Fruit fly (Drosophila melanogaster) whole organism, embryonic: ENCODE results near the gene Epp.

ENCODE experiments used
- Blimp-1 ChIP-seq: fragments of 200-800 bp; sonication (Bioruptor generic); optimal IDR thresholded peaks from 3 replicates; lab custom pipeline; 2018; ENCODE audit warnings: missing biosample characterization, missing genetic modification characterization, mild to moderate bottlenecking, moderate library complexity, missing genetic modification reagents
- CG12219 ChIP-seq: fragments of 200-800 bp; sonication (Bioruptor generic); optimal IDR thresholded peaks from 3 replicates; lab custom pipeline; 2018; ENCODE audit warnings: missing biosample characterization, mild to moderate bottlenecking, missing genetic modification characterization
- CG13123 ChIP-seq: fragments of 200-800 bp; sonication (Bioruptor generic); optimal IDR thresholded peaks from 2 replicates; lab custom pipeline; 2016; ENCODE audit warnings: missing biosample characterization, missing genetic modification characterization
- CG13424 ChIP-seq: fragments of 200-800 bp; sonication (Bioruptor generic); optimal IDR thresholded peaks from 2 replicates; lab custom pipeline; 2019; ENCODE audit warnings: missing biosample characterization, mild to moderate bottlenecking, missing genetic modification characterization, moderate library complexity
- CG13775 ChIP-seq: fragments of 200-800 bp; sonication (Bioruptor generic); optimal IDR thresholded peaks from 3 replicates; lab custom pipeline; 2017; ENCODE audit warnings: missing biosample characterization, mild to moderate bottlenecking, missing genetic modification characterization
- CG18011 ChIP-seq: fragments of 200-800 bp; sonication (Bioruptor generic); optimal IDR thresholded peaks from 2 replicates; lab custom pipeline; 2017; ENCODE audit warnings: missing biosample characterization, missing genetic modification characterization, mild to moderate bottlenecking, moderate library complexity, missing genotype
- CG18599 ChIP-seq: fragments of 200-800 bp; sonication (Bioruptor generic); optimal IDR thresholded peaks from 3 replicates; lab custom pipeline; 2017; ENCODE audit warnings: missing biosample characterization, missing genetic modification characterization, mild to moderate bottlenecking, moderate library complexity, missing genetic modification reagents
- CG18764 ChIP-seq: fragments of 200-800 bp; sonication (Bioruptor generic); optimal IDR thresholded peaks from 3 replicates; lab custom pipeline; 2016; ENCODE audit warnings: missing biosample characterization, missing genetic modification characterization
- CG2120 ChIP-seq: fragments of 200-800 bp; sonication (Bioruptor generic); optimal IDR thresholded peaks from 3 replicates; lab custom pipeline; 2016; ENCODE audit warnings: missing biosample characterization, missing genetic modification characterization
- CG3065 ChIP-seq: fragments of 200-800 bp; sonication (Bioruptor generic); optimal IDR thresholded peaks from 2 replicates; lab custom pipeline; 2016; ENCODE audit warnings: missing biosample characterization, missing genetic modification characterization
- CG31441 ChIP-seq: fragments of 200-800 bp; sonication (Bioruptor generic); IDR thresholded peaks from 2 replicates; pipeline ENCODE4 v1.3.6; 2022; ENCODE audit warnings: missing biosample characterization, missing genetic modification characterization
- CG32532 ChIP-seq: fragments of 200-800 bp; sonication (Bioruptor generic); IDR thresholded peaks from 2 replicates; pipeline ENCODE4 v1.3.6; 2022; ENCODE audit warnings: missing biosample characterization, missing genetic modification characterization
- CG33557 ChIP-seq: fragments of 200-800 bp; sonication (Bioruptor generic); optimal IDR thresholded peaks from 2 replicates; lab custom pipeline; 2019; ENCODE audit warnings: missing biosample characterization, mild to moderate bottlenecking, missing genetic modification characterization, moderate library complexity
- CG3407 ChIP-seq: fragments of 200-800 bp; sonication (Bioruptor generic); optimal IDR thresholded peaks from 2 replicates; lab custom pipeline; 2018; ENCODE audit warnings: missing biosample characterization, mild to moderate bottlenecking, missing genetic modification characterization
- CG4360 ChIP-seq: fragments of 200-800 bp; sonication (Bioruptor generic); IDR thresholded peaks from 2 replicates; pipeline ENCODE4 v1.3.6; 2022; ENCODE audit warnings: missing biosample characterization, missing genetic modification characterization
- CG4404 ChIP-seq: fragments of 200-800 bp; sonication (Bioruptor generic); IDR thresholded peaks from 2 replicates; pipeline ENCODE4 v1.3.6; 2022; ENCODE audit warnings: missing biosample characterization, missing genetic modification characterization
- CG4617 ChIP-seq: fragments of 200-800 bp; sonication (Bioruptor generic); optimal IDR thresholded peaks from 3 replicates; lab custom pipeline; 2016; ENCODE audit warnings: missing biosample characterization, missing genetic modification characterization, borderline replicate concordance
- CG4730 ChIP-seq: fragments of 200-800 bp; sonication (Bioruptor generic); IDR thresholded peaks from 2 replicates; pipeline ENCODE4 v1.3.6; 2022; ENCODE audit warnings: missing biosample characterization, missing genetic modification characterization
- CG6683 ChIP-seq: fragments of 200-800 bp; sonication (Bioruptor generic); optimal IDR thresholded peaks from 2 replicates; lab custom pipeline; 2017; ENCODE audit warnings: missing biosample characterization, mild to moderate bottlenecking, missing genetic modification characterization, missing genetic modification reagents
- CG7271 ChIP-seq: fragments of 200-800 bp; sonication (Bioruptor generic); optimal IDR thresholded peaks from 2 replicates; lab custom pipeline; 2018; ENCODE audit warnings: missing biosample characterization, mild to moderate bottlenecking, missing genetic modification characterization, moderate library complexity
- CG7556 ChIP-seq: fragments of 200-800 bp; sonication (Bioruptor generic); optimal IDR thresholded peaks from 2 replicates; lab custom pipeline; 2017; ENCODE audit warnings: missing biosample characterization, mild to moderate bottlenecking, missing genetic modification characterization
- CG7786 ChIP-seq: fragments of 200-800 bp; sonication (Bioruptor generic); optimal IDR thresholded peaks from 2 replicates; lab custom pipeline; 2016; ENCODE audit warnings: missing biosample characterization, missing genetic modification characterization
- CG8089 ChIP-seq: fragments of 200-800 bp; sonication (Bioruptor generic); optimal IDR thresholded peaks from 3 replicates; lab custom pipeline; 2016; ENCODE audit warnings: missing biosample characterization, missing genetic modification characterization
- CG9727 ChIP-seq: fragments of 200-800 bp; sonication (Bioruptor generic); optimal IDR thresholded peaks from 3 replicates; lab custom pipeline; 2017; ENCODE audit warnings: missing biosample characterization, mild to moderate bottlenecking, missing genetic modification characterization
- CG9817 ChIP-seq: fragments of 200-800 bp; sonication (Bioruptor generic); optimal IDR thresholded peaks from 2 replicates; lab custom pipeline; 2018; ENCODE audit warnings: missing biosample characterization, mild to moderate bottlenecking, missing genetic modification characterization, moderate library complexity
- Dbx ChIP-seq: fragments of 200-800 bp; sonication (Bioruptor generic); IDR thresholded peaks from 3 replicates; pipeline ENCODE4 v1.3.6; 2022; ENCODE audit warnings: missing biosample characterization, missing genetic modification characterization
- Dip3 ChIP-seq: fragments of 200-800 bp; sonication (Bioruptor generic); optimal IDR thresholded peaks from 3 replicates; lab custom pipeline; 2016; ENCODE audit warnings: missing biosample characterization, missing genetic modification characterization
- Elba2 ChIP-seq: fragments of 200-800 bp; sonication (Bioruptor generic); optimal IDR thresholded peaks from 3 replicates; lab custom pipeline; 2016; ENCODE audit warnings: missing biosample characterization, missing genetic modification characterization
- Fer1 ChIP-seq: fragments of 200-800 bp; sonication (Bioruptor generic); optimal IDR thresholded peaks from 2 replicates; lab custom pipeline; 2017; ENCODE audit warnings: missing biosample characterization, mild to moderate bottlenecking, missing genetic modification characterization
- GATAe ChIP-seq: fragments of 200-800 bp; sonication (Bioruptor generic); conservative IDR thresholded peaks from 2 replicates; pipeline ENCODE4 v1.3.6; 2022; ENCODE audit warnings: missing biosample characterization, missing genetic modification characterization
- H2.0 ChIP-seq: fragments of 200-800 bp; sonication (Bioruptor generic); IDR thresholded peaks from 2 replicates; pipeline ENCODE4 v1.3.6; 2022; ENCODE audit warnings: missing biosample characterization, missing genetic modification characterization
- Hr78 ChIP-seq, 2 experiments: fragments of 200-800 bp in 1 of 2; fragments of >200 bp in 1 of 2; sonication (Bioruptor generic) in 1 of 2; optimal IDR thresholded peaks; 2 replicates each; lab custom pipeline; 2017 to 2019; ENCODE audit warnings: missing biosample characterization in 2 of 2, missing genetic modification characterization in 2 of 2, mild to moderate bottlenecking in 1 of 2, moderate library complexity in 1 of 2
- PHDP ChIP-seq: fragments of 200-800 bp; sonication (Bioruptor generic); optimal IDR thresholded peaks from 3 replicates; lab custom pipeline; 2018; ENCODE audit warnings: missing biosample characterization, mild to moderate bottlenecking, missing genetic modification characterization, moderate library complexity
- TFAM ChIP-seq: fragments of 200-800 bp; sonication (Bioruptor generic); optimal IDR thresholded peaks from 2 replicates; lab custom pipeline; 2017; ENCODE audit warnings: missing biosample characterization, missing genetic modification characterization, inconsistent platforms
- ap ChIP-seq: fragments of 200-800 bp; sonication (Bioruptor generic); IDR thresholded peaks from 2 replicates; pipeline ENCODE4 v1.3.6; 2022; ENCODE audit warnings: missing biosample characterization, missing genetic modification characterization
- crol ChIP-seq: fragments of 200-800 bp; sonication (Bioruptor generic); IDR thresholded peaks from 2 replicates; pipeline ENCODE4 v1.3.6; 2022; ENCODE audit warnings: missing biosample characterization, missing genetic modification characterization
- dati ChIP-seq: fragments of 200-800 bp; sonication (Bioruptor generic); IDR thresholded peaks from 2 replicates; pipeline ENCODE4 v1.3.6; 2022; ENCODE audit warnings: missing biosample characterization, missing genetic modification characterization
- disco-r ChIP-seq: fragments of 200-800 bp; sonication (Bioruptor generic); optimal IDR thresholded peaks from 2 replicates; lab custom pipeline; 2016; ENCODE audit warnings: missing biosample characterization, missing genetic modification characterization
- dmrt99B ChIP-seq: fragments of 200-800 bp; sonication (Bioruptor generic); optimal IDR thresholded peaks from 2 replicates; lab custom pipeline; 2018; ENCODE audit warnings: missing biosample characterization, mild to moderate bottlenecking, missing genetic modification characterization, moderate library complexity
- esg ChIP-seq: fragments of 200-800 bp; sonication (Bioruptor generic); conservative IDR thresholded peaks from 2 replicates; pipeline ENCODE4 v1.3.6; 2022; ENCODE audit warnings: missing biosample characterization, missing genetic modification characterization
- fd96Cb ChIP-seq: fragments of 200-800 bp; sonication (Bioruptor generic); optimal IDR thresholded peaks from 2 replicates; lab custom pipeline; 2018; ENCODE audit warnings: missing biosample characterization, mild to moderate bottlenecking, missing genetic modification characterization, moderate library complexity
- gcm ChIP-seq: fragments of 200-800 bp; sonication (Bioruptor generic); optimal IDR thresholded peaks from 2 replicates; lab custom pipeline; 2019; ENCODE audit warnings: missing biosample characterization, mild to moderate bottlenecking, missing genetic modification characterization, moderate library complexity
- inv ChIP-seq: fragments of 200-800 bp; sonication (Bioruptor generic); IDR thresholded peaks from 2 replicates; pipeline ENCODE4 v1.3.6; 2022; ENCODE audit warnings: missing biosample characterization, missing genetic modification characterization; ENCODE audit not compliant: partially characterized antibody
- mirr ChIP-seq: fragments of 200-800 bp; sonication (Bioruptor generic); optimal IDR thresholded peaks from 3 replicates; lab custom pipeline; 2018; ENCODE audit warnings: missing biosample characterization, mild to moderate bottlenecking, missing genetic modification characterization
- p53 ChIP-seq: fragments of 200-800 bp; sonication (Bioruptor generic); optimal IDR thresholded peaks from 2 replicates; lab custom pipeline; 2016; ENCODE audit warnings: missing biosample characterization, missing genetic modification characterization
- seq ChIP-seq: fragments of 200-800 bp; sonication (Bioruptor generic); IDR thresholded peaks from 2 replicates; pipeline ENCODE4 v1.3.6; 2022; ENCODE audit warnings: missing biosample characterization, missing genetic modification characterization
- sqz ChIP-seq: fragments of 200-800 bp; sonication (Bioruptor generic); optimal IDR thresholded peaks from 3 replicates; lab custom pipeline; 2018; ENCODE audit warnings: missing biosample characterization, mild to moderate bottlenecking, missing genetic modification characterization
- stwl ChIP-seq: fragments of 200-800 bp; sonication (Bioruptor generic); optimal IDR thresholded peaks from 3 replicates; lab custom pipeline; 2018; ENCODE audit warnings: missing biosample characterization, mild to moderate bottlenecking, missing genetic modification characterization, moderate library complexity
- tup ChIP-seq: fragments of 200-800 bp; sonication (Bioruptor generic); optimal IDR thresholded peaks from 2 replicates; lab custom pipeline; 2016; ENCODE audit warnings: missing biosample characterization, mild to moderate bottlenecking, missing genetic modification characterization, moderate library complexity
- vvl ChIP-seq: fragments of 200-800 bp; sonication (Bioruptor generic); IDR thresholded peaks from 2 replicates; pipeline ENCODE4 v1.3.6; 2022; ENCODE audit warnings: missing biosample characterization, missing genetic modification characterization

Epp gene

DNA sequence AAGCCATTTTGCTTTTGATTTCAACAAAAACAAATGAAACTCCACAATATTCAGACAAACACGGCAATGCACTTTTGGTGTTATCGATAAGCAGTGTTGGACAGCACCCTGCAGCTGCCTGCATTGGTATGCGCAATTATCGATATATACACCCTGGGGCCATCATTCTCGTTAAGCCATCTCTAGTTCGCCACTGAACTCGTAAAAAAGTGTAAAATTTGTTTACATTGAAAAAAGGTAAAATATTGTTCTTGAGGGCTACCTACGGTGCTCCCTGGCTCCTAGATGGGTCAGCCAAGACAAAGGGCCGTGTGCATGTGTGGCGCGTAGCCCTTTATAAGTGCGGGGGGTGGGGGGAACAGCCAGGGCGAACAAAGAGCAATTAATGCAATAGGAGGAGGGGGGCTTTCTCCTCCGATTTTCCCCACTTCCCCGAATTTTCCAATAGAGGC lies 6.2 kb downstream of the Epp start, which contains the start of the genes CG13603 and CG5902 (continued):
- TF ChIP-seq Dip3 (GFP tag; lab: Kevin White, UChicago) (peak; percentile 35), CG6683 (GFP tag; lab: Kevin White, UChicago) (peak; percentile 14), CG4404 (GFP tag; lab: Robert Waterston, UW) (no peak; the same call in 1 of the 2 replicates), CG7556 (GFP tag; lab: Kevin White, UChicago) (no peak), dati (no peak), CG32532 (GFP tag; lab: Robert Waterston, UW) (0 out of 2 replicates have a peak, but pooled peaks have one; percentile 11), H2.0 (GFP tag; lab: Robert Waterston, UW) (peak; percentile 11; the same call in 1 of the 2 replicates), Blimp-1 (no peak), ap (no peak), dmrt99B (tag; lab: Kevin White, UChicago) (no peak), CG2120 (peak; percentile 72), tup (no peak), CG9817 (tag; lab: Kevin White, UChicago) (no peak), CG8089 (peak; percentile 0), stwl (tag; lab: Kevin White, UChicago) (peak; percentile 91), Dbx (GFP tag; lab: Robert Waterston, UW) (peak; percentile 77), Hr78 (GFP tag; optimal IDR thresholded peaks at IDR 0.05; lab: Kevin White, UChicago) (no peak), Fer1 (GFP tag; lab: Kevin White, UChicago) (no peak), gcm (GFP tag; lab: Kevin White, UChicago) (peak; percentile 36), CG13123 (peak; percentile 23), sqz (no peak), CG4730 (GFP tag; lab: Robert Waterston, UW) (no peak), GATAe (GFP tag; lab: Robert Waterston, UW) (no peak), p53 (GFP tag; lab: Kevin White, UChicago) (no peak), CG31441 (GFP tag; lab: Robert Waterston, UW) (no peak; the same call in 1 of the 2 replicates), CG18011 (GFP tag; lab: Kevin White, UChicago) (peak; percentile 45), crol (peak; percentile 97), CG7271 (tag; lab: Kevin White, UChicago) (no peak), esg (no peak; the same call in 1 of the 2 replicates), mirr (GFP tag; lab: Kevin White, UChicago) (no peak), CG13424 (tag; lab: Kevin White, UChicago) (no peak), disco-r (GFP tag; lab: Kevin White, UChicago) (no peak), CG18764 (GFP tag; lab: Kevin White, UChicago) (peak; percentile 4), TFAM (GFP tag; lab: Kevin White, UChicago) (no peak), CG9727 (GFP tag; lab: Kevin White, UChicago) (peak; percentile 34), vvl (GFP tag; lab: Robert Waterston, UW) (peak; percentile 65; the same call in 1 of the 2 replicates), CG4360 (GFP tag; lab: Robert Waterston, UW) (peak; percentile 41; the same call in 1 of the 2 replicates), CG18599 (GFP tag; lab: Kevin White, UChicago) (peak; percentile 39), seq (GFP tag; lab: Robert Waterston, UW) (no peak), CG4617 (GFP tag; lab: Kevin White, UChicago) (peak; percentile 97), fd96Cb (no peak), CG3407 (no peak), CG13775 (GFP tag; lab: Kevin White, UChicago) (peak; percentile 31), CG7786 (peak; percentile 48), CG12219 (GFP tag; lab: Kevin White, UChicago) (no peak), inv (GFP tag; lab: Robert Waterston, UW) (peak; percentile 59; the same call in 1 of the 2 replicates), Elba2 (GFP tag; lab: Kevin White, UChicago) (peak; percentile 53), CG3065 (GFP tag; lab: Kevin White, UChicago) (no peak), CG33557 (GFP tag; lab: Kevin White, UChicago) (no peak), PHDP (no peak)
